Worm (Caenorhabditis elegans): ENCODE results near the gene C01G12.9.

DNA sequence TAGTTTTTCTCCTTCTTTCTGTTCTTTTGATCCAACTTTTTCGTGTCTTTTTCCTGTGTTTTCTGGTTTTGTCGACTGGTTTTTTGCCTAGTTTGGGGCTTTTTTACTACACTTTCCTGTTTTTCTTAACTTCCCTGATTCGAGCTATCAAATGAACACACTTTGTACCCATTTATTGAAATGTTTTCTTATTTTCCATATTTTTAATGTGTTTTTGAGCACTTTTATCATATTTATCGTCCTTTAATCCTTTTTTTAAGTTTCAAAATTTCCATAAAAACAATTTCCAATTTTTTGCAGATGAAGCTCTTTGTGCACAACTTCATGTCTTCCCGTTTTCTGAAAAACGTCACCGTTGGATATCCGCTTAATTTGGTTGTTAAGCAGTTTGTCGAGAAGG, 44.8 kb upstream of the C01G12.9 start, which contains the start of gene C04H5.1:
- TF ChIP-seq ets-7 (tag; optimal IDR thresholded peaks at IDR 0.05) = no peak
- TF ChIP-seq ama-1 (optimal IDR thresholded peaks at IDR 0.05) = no peak
- TF ChIP-seq sea-1 (GFP tag; conservative IDR thresholded peaks at IDR 0.05) = no peak
- TF ChIP-seq ceh-13 (GFP tag; optimal IDR thresholded peaks at IDR 0.05) = no peak
- no peak for TF ChIP-seq pes-1 (GFP tag; IDR thresholded peaks at IDR 0.05)
- no peak for TF ChIP-seq F13C5.2 (tag; optimal IDR thresholded peaks at IDR 0.05)
- no peak for TF ChIP-seq hmbx-1 (tag; optimal IDR thresholded peaks at IDR 0.05)
- no peak for TF ChIP-seq hnd-1 (tag; optimal IDR thresholded peaks at IDR 0.05)
- TF ChIP-seq tra-4 (tag; optimal IDR thresholded peaks at IDR 0.05) = no peak
- no peak for TF ChIP-seq ceh-36 (tag; optimal IDR thresholded peaks at IDR 0.05)
- TF ChIP-seq B0310.2 (tag; optimal IDR thresholded peaks at IDR 0.05) = no peak
- TF ChIP-seq aly-1 (tag; optimal IDR thresholded peaks at IDR 0.05) = no peak
- TF ChIP-seq hmg-4 (GFP tag; optimal IDR thresholded peaks at IDR 0.05) = no peak
- no peak for TF ChIP-seq tbx-37 (GFP tag; conservative IDR thresholded peaks at IDR 0.05)

Measured in whole organism, early embryonic.